Fruit fly (Drosophila melanogaster) S2 (cell line): Measurements from ENCODE around the gene CG31142.

Experiments used
- CG8478 ChIP-seq: fragments of >200 bp; optimal IDR thresholded peaks from 2 replicates; lab custom pipeline; 2018
- CTCF ChIP-seq, 2 experiments: fragments of >200 bp; optimal IDR thresholded peaks; 2 replicates each; lab custom pipeline; 2018

dm6 chr3R:23903425-23903824 is 25.6 kb upstream of the CG31142 start:
- TF ChIP-seq CG8478 (lab: Kevin White, UChicago) (no peak), CTCF (optimal IDR thresholded peaks at IDR 0.05; lab: Kevin White, UChicago) (no peak)
